Fruit fly (Drosophila melanogaster) whole organism, larva: ENCODE measurements around the gene muc.

ENCODE experiments used
- noc ChIP-seq: fragments of 200-800 bp; sonication (Bioruptor generic); optimal IDR thresholded peaks from 3 replicates; lab custom pipeline; 2019; ENCODE audit warnings: missing biosample characterization, mild to moderate bottlenecking, missing genetic modification characterization, moderate library complexity

The muc gene

dm6 chr2L:7431861-7432601, 5.4 kb downstream of the muc start:
- TF ChIP-seq noc, result peak; percentile 42

dm6 chr2L:7433337-7433956, 6.8 kb downstream of the muc start, which contains the start of gene CG5958:
CG5958 (minus strand) TSS chr2L:7433516.
- TF ChIP-seq noc, result no peak

DNA sequence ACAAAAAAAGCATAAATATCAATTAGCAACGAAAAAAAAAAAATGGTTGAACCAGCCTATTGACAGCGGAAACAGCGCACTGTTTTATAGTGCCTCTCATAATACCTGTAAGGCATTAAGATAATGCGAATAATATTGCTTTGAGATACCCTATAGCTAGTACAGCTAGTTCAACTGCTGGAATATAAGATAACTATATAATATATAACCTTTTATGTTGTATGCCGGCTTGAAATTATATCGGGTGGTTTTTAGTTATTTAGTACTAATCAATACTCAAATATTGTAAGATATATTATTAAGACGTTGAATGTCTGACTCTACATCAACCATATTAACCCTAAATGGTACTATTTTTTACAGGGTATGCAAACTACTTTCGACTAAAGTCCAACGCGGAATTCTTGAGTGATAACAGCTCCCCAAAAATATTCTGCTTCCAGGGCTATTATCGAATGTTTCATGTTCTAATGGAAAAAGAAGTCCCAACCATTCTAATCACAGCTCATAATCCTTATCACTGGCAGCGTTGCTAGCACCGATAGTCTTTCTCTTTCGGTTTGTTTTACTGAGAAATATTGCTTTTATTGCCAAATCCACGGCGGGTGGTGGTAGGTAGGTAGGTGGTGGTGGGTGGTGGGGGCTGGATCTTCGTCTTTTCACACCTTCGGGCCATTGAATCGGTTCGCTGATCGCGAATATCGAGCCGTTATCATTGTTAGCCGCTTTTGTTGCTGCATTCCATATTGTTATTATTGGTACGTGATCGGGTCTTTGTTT, 7.5 kb downstream of the muc start:
- peak; percentile 98 for TF ChIP-seq noc

DNA sequence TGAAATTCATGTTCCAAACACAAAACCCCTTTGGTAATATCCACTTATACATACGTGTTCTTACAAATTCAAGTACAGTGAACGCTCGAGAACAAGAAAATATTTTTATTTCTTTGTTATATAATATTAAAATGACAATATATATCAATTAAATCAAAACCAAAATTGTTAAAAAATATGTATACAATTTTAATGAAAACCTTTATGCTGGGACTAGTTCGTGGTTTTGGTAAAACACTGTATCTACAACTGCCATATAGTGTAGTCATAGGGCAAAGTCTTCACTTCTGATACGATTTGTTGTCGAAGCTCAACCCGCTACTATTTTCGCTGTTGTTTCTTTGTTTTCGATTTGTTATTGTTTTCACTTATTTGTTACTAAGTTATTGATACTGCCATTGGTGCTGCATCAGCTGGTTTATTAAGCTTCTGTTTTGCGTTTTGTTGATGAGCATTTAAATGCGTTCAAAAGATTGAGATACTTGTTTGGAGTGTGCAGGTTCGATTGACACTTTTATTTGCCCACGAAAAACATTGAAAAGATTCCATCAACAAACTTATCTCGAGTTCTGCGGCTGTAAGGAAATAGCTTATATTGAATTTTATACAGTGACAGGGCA, 8.2 kb downstream of the muc start:
- TF ChIP-seq noc, result peak; percentile 68

DNA sequence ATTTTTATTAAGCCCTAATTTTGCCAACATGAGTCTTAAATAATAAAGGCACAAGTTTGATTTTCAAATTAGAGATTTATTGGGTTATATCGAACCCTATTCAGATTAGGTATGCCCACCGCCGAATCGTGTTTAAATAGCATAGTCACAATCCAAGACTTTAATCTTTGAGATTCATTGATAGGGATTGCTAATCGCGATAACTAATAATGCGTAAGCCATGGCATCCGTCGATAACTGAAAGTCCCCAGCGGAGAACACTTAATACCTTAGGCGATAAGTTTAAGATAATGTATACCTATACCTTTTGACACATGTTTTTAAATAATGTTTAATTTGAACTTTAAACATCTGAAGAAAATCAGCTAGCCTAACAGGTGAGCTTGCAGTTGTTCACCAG, 8.8 kb downstream of the muc start:
- TF ChIP-seq noc, result no peak

DNA sequence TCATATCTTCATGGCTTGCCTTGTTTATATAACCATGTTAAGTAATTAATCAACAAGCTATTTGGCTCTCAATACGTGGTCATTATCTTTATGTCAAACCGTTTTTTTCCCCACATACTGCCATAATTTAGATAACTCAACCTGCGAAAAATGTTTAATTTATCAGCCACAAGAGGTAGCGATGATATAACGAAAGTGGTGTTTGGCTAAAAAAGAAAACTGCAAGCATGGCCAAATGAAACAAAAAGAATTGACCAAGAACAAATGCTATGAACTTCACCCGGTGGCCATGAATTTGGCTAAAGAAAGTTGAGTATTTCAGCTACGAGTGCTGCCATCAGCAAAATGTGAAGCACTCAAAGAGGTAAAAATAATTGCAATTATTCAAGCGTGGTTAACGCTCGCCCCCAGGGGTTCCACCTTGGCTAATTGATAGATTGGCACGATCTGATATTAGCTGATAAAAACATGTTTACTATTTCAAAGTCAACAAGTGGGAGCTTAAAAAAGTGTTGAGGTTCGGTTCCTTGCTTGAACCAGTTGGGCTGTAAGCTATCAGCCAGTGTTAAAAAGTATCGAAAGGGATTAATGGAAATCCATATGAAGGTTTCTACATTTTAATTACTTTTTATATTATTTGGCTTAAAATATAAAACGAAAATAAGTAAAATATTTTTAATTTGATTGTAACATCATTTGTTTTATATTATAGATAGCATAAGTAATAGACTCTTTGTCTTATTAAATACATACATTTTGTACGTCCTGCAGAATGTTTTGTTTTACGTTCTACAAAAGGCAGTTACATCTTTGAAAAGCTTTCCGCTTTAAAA, 10.0 kb downstream of the muc start:
- peak; percentile 71 for TF ChIP-seq noc

DNA sequence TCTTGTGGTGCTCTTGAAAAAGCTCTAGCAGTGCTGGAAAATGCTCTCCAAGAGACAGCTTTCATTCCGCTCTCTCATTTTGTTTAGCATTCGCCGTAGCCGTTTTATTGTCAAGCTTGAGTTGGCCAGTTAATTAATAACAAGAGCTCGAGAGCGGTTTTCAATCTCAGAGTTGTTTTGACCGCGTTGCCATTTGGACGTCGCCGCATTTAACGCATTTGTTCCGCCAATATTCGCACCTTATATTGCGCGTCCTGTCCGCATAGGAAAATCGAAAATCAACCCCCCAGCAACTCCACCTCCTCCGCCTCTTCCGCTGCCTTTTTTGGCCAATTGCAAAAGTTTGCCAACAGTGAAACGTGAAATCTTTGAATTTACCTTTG, 10.7 kb downstream of the muc start, which contains the start of gene CG5973:
TSS of gene CG5973 (plus strand) at position 168 of the 383 bp plus-strand sequence.
- TF ChIP-seq noc, result no peak

DNA sequence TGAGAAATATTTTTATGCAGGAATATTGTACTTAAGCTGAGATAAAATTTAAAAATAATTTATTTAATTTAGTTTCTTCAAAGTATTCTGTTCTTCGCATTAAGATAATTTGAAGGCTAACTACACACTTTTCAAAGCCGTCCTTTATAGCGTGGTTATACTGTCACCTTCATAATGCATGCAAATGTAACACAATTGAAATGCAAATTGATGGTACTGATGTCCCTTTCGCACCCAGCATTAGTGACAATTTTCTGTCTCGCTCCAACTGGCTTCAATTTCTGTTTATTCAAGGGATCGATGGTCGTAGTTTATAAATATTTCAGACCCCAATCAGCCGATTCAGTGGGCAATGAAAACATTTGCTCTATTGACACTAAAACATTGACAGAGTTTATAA, 11.8 kb downstream of the muc start:
- no peak for TF ChIP-seq noc

DNA sequence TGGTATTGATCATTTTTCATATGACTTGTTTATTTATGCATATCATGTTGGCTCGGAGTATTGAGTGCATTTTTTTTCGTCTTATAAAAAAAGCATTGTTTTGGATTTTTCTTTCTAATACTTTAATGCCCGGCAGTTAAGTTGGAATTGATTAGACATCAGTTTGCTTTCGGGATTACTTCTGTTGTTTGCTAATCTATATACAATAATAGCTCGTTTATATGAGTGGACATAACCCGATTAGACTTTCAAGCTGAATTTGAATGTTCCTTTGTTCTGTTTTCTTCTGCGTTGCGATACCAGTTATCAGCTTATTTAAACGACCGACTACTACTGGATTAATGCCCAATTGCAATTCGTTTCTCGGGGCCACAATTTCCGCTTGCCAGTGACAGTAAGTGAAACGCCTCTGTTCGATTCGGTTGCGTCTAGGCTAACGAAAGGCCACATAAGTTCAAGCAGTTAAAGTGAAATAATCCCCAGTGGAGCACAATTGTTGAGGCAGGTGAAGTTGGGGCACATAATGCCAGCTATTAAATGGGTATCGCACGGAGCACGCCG, 13.9 kb downstream of the muc start:
- no peak for TF ChIP-seq noc

DNA sequence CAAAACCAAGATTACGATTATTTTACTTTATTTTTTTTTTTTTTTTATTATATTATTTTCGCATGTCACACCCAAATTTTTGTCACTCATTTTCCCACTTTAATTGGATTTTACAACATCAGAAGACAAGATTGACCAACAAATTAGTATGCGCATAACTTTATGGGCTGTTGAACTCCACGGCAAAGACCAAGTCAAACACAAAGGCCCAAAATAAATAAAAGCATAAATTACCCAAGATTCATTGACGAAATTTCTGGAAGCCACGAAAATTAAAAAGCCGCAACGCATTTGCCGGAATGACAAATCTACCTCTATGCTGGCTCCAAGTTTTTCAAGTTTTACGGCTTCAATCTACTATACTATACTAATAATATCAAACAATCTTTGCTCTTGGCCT, 15.4 kb downstream of the muc start:
- TF ChIP-seq noc, result no peak

- peak; percentile 64 for TF ChIP-seq noc
These were observed 16.3 kb downstream of the muc start for dm6 chr2L:7442929-7443328.

DNA sequence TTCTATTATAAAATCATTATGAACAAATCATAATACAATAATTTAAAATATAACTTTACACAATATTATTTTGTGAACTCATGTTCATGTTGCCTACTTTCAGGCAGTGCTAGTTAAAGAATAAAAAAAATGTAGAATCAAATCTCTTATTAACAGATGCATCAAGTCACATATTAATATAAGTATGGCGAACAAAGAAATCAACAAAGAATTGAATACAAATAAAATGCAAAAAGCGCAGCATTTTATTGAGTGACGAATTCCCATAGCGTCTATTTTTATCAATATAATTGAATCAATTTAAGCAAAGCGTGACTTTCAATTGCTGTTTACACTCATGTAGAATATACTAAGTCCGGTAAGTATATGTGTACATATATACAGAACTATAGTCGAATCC, 21.2 kb downstream of the muc start:
- no peak for TF ChIP-seq noc

- TF ChIP-seq noc, result no peak
These were observed 21.7 kb downstream of the muc start for dm6 chr2L:7448371-7448770.

DNA sequence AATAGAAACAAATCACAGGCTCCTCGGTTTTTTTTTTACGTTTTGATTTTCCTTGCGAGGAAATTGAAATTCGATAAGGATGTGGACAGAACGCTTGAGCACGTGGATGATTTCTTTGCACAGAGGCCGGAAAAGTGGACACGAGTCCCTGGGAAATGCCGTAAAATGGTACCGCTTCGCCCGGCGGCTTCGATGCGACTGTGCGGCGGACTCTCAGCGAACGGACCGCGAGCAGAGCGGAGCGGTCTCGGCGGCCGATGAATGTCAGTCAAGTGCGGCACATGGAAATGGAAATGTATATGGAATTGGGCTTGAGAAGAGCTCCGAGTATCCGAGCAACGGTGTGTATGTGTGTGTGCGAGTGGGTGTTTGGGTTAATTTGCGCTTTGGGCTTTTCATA, 24.3 kb downstream of the muc start, which contains the start of gene santa-maria:
TSS of gene santa-maria (minus strand) at position 279 of the 400 bp plus-strand sequence.
- no peak for TF ChIP-seq noc

- TF ChIP-seq noc, result no peak
These were observed 25.4 kb downstream of the muc start for dm6 chr2L:7452093-7452492.

DNA sequence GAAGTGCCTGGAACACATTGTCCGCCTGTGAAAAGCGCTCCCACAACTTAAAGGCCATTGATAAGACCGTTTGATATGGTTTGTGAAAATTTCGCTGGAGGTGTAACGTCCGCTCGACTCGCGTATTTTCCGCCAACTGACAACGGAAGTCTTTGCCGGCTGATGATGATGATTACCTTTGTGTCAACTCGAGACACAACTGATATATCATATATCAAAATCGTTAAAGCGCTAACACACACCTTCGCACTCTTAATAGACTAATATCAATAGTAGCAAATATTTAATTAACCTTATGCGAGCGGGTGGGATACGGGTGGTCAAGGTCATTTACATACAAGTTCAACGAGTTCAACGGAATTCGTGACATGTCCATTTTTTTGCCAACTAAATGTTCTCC, 27.4 kb downstream of the muc start, which contains the start of gene Gr28a:
TSS of gene Gr28a (minus strand) at position 101 of the 400 bp plus-strand sequence.
- TF ChIP-seq noc, result no peak
